Worm (Caenorhabditis elegans) whole organism, young adult: Measurements from ENCODE around the gene T24E12.1.

Experiments
- nfya-1 ChIP-seq: sonication (generic microtip); optimal IDR thresholded peaks from 2 replicates; lab custom pipeline; 2017; ENCODE audit warnings: antibody characterized with exemption, missing compliant biosample characterization, missing genetic modification characterization, borderline replicate concordance; ENCODE audit not compliant: insufficient read depth
- sptf-2 ChIP-seq: fragments of 200-800 bp; sonication (Bioruptor generic); optimal IDR thresholded peaks from 2 replicates; lab custom pipeline; 2018; ENCODE audit warnings: mild to moderate bottlenecking, missing genetic modification characterization, missing compliant biosample characterization

DNA sequence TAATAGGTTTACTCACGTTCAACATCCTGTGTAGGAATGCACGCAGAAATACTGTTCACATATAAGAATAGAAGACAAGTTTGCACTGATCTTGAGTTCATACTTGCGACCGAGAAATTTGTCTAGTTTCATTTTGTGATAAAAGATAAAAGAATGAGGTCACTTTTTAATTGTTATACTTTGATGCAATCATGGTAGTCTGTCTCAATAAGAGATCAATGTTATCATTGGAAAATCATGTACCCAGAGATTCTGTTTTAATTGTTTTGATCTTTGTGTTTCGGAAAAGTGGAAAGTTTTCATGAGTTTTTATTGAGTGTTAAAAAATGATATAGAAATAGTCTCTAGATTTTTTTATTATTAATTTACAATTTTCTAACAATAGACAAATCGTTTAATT, 47.0 kb downstream of the T24E12.1 start, which contains the start of gene F54D10.9:
- TF ChIP-seq sptf-2 (GFP tag; lab: Kevin White, UChicago) (no peak), nfya-1 (no peak)
